Fruit fly (Drosophila melanogaster) whole organism, embryonic: ENCODE data around the gene mRpL4.

Experiments used
- Atf3 ChIP-seq: fragments of 200-800 bp; sonication (Bioruptor generic); optimal IDR thresholded peaks from 3 replicates; lab custom pipeline; 2016; ENCODE audit warnings: missing biosample characterization, missing genetic modification characterization
- BtbVII ChIP-seq: fragments of 200-800 bp; sonication (Bioruptor generic); optimal IDR thresholded peaks from 3 replicates; lab custom pipeline; 2017; ENCODE audit warnings: missing biosample characterization, mild to moderate bottlenecking, missing genetic modification characterization
- CG1024 ChIP-seq: fragments of 200-800 bp; sonication (Bioruptor generic); IDR thresholded peaks from 2 replicates; pipeline ENCODE4 v1.3.6; 2022; ENCODE audit warnings: missing biosample characterization, missing genetic modification characterization
- CG10654 ChIP-seq: fragments of 200-800 bp; sonication (Bioruptor generic); optimal IDR thresholded peaks from 2 replicates; lab custom pipeline; 2016; ENCODE audit warnings: missing biosample characterization, missing genetic modification characterization
- CG11398 ChIP-seq: fragments of 200-800 bp; sonication (Bioruptor generic); optimal IDR thresholded peaks from 2 replicates; lab custom pipeline; 2016; ENCODE audit warnings: missing biosample characterization, missing genetic modification characterization
- CG11560 ChIP-seq: fragments of 200-800 bp; sonication (Bioruptor generic); IDR thresholded peaks from 3 replicates; pipeline ENCODE4 v1.3.6; 2022; ENCODE audit warnings: missing biosample characterization, missing genetic modification characterization
- CG12659 ChIP-seq: fragments of 200-800 bp; sonication (Bioruptor generic); optimal IDR thresholded peaks from 3 replicates; lab custom pipeline; 2017; ENCODE audit warnings: mild to moderate bottlenecking, missing biosample characterization, missing genetic modification reagents, missing genetic modification characterization
- CG13424 ChIP-seq: fragments of 200-800 bp; sonication (Bioruptor generic); optimal IDR thresholded peaks from 2 replicates; lab custom pipeline; 2019; ENCODE audit warnings: missing biosample characterization, mild to moderate bottlenecking, missing genetic modification characterization, moderate library complexity
- CG14441 ChIP-seq: fragments of 200-800 bp; sonication (Bioruptor generic); IDR thresholded peaks from 2 replicates; pipeline ENCODE4 v1.3.6; 2022; ENCODE audit warnings: missing biosample characterization, missing genetic modification characterization
- CG14710 ChIP-seq: fragments of 200-800 bp; sonication (Bioruptor generic); optimal IDR thresholded peaks from 3 replicates; lab custom pipeline; 2019; ENCODE audit warnings: missing biosample characterization, mild to moderate bottlenecking, missing genetic modification characterization, moderate library complexity
- CG15073 ChIP-seq: fragments of 200-800 bp; sonication (Bioruptor generic); optimal IDR thresholded peaks from 2 replicates; lab custom pipeline; 2016; ENCODE audit warnings: missing biosample characterization, missing genetic modification characterization
- CG15479 ChIP-seq: fragments of 200-800 bp; sonication (Bioruptor generic); optimal IDR thresholded peaks from 3 replicates; lab custom pipeline; 2019; ENCODE audit warnings: missing biosample characterization, mild to moderate bottlenecking, missing genetic modification characterization, moderate library complexity
- CG18476 ChIP-seq: fragments of 200-800 bp; sonication (Bioruptor generic); optimal IDR thresholded peaks from 2 replicates; lab custom pipeline; 2016; ENCODE audit warnings: missing biosample characterization, mild to moderate bottlenecking, missing genetic modification characterization
- CG3065 ChIP-seq: fragments of 200-800 bp; sonication (Bioruptor generic); optimal IDR thresholded peaks from 2 replicates; lab custom pipeline; 2016; ENCODE audit warnings: missing biosample characterization, missing genetic modification characterization
- CG31365 ChIP-seq: fragments of 200-800 bp; sonication (Bioruptor generic); optimal IDR thresholded peaks from 2 replicates; lab custom pipeline; 2018; ENCODE audit warnings: missing biosample characterization, mild to moderate bottlenecking, missing genetic modification characterization
- CG32532 ChIP-seq: fragments of 200-800 bp; sonication (Bioruptor generic); IDR thresholded peaks from 2 replicates; pipeline ENCODE4 v1.3.6; 2022; ENCODE audit warnings: missing biosample characterization, missing genetic modification characterization
- CG4282 ChIP-seq: fragments of 200-800 bp; sonication (Bioruptor generic); optimal IDR thresholded peaks from 2 replicates; lab custom pipeline; 2016; ENCODE audit warnings: missing biosample characterization, missing genetic modification characterization
- CG5180 ChIP-seq: fragments of 200-800 bp; sonication (Bioruptor generic); optimal IDR thresholded peaks from 3 replicates; lab custom pipeline; 2017; ENCODE audit warnings: missing biosample characterization, missing genetic modification characterization, mild to moderate bottlenecking, moderate library complexity, missing genetic modification reagents
- CG5245 ChIP-seq: fragments of 200-800 bp; sonication (Bioruptor generic); optimal IDR thresholded peaks from 3 replicates; lab custom pipeline; 2016; ENCODE audit warnings: missing biosample characterization, missing genetic modification characterization
- CG6272 ChIP-seq: fragments of 200-800 bp; sonication (Bioruptor generic); IDR thresholded peaks from 2 replicates; pipeline ENCODE4 v1.3.6; 2022; ENCODE audit warnings: missing biosample characterization, missing genetic modification characterization
- CG6791 ChIP-seq: fragments of 200-800 bp; sonication (Bioruptor generic); IDR thresholded peaks from 3 replicates; pipeline ENCODE4 v1.3.6; 2022; ENCODE audit warnings: missing biosample characterization, missing genetic modification characterization; ENCODE audit not compliant: partially characterized antibody
- CG8359 ChIP-seq: fragments of 200-800 bp; sonication (Bioruptor generic); optimal IDR thresholded peaks from 2 replicates; lab custom pipeline; 2017; ENCODE audit warnings: missing biosample characterization, mild to moderate bottlenecking, missing genetic modification characterization, borderline replicate concordance
- CG9727 ChIP-seq: fragments of 200-800 bp; sonication (Bioruptor generic); optimal IDR thresholded peaks from 3 replicates; lab custom pipeline; 2017; ENCODE audit warnings: missing biosample characterization, mild to moderate bottlenecking, missing genetic modification characterization
- CkIIα-i1 ChIP-seq: fragments of 200-800 bp; sonication (Bioruptor generic); IDR thresholded peaks from 2 replicates; pipeline ENCODE4 v1.3.6; 2022; ENCODE audit warnings: missing biosample characterization, missing genetic modification characterization
- CoRest ChIP-seq: fragments of 200-800 bp; sonication (Bioruptor generic); optimal IDR thresholded peaks from 3 replicates; lab custom pipeline; 2018; ENCODE audit warnings: missing biosample characterization, mild to moderate bottlenecking, missing genetic modification characterization, moderate library complexity
- Dll ChIP-seq: fragments of 200-800 bp; sonication (Bioruptor generic); IDR thresholded peaks from 4 replicates; pipeline ENCODE4 v1.3.6; 2022; ENCODE audit warnings: missing biosample characterization, missing genetic modification characterization; ENCODE audit not compliant: partially characterized antibody
- Ets65A ChIP-seq: fragments of 200-800 bp; sonication (Bioruptor generic); peaks from one replicate; lab custom pipeline; 2016; ENCODE audit warnings: missing biosample characterization, missing genetic modification characterization
- Hey ChIP-seq: fragments of 200-800 bp; sonication (Bioruptor generic); optimal IDR thresholded peaks from 3 replicates; lab custom pipeline; 2018; ENCODE audit warnings: missing biosample characterization, mild to moderate bottlenecking, missing genetic modification characterization
- NFAT ChIP-seq: fragments of 200-800 bp; sonication (Bioruptor generic); IDR thresholded peaks from 2 replicates; pipeline ENCODE4 v1.3.6; 2022; ENCODE audit warnings: missing biosample characterization, missing genetic modification characterization
- PHDP ChIP-seq: fragments of 200-800 bp; sonication (Bioruptor generic); optimal IDR thresholded peaks from 3 replicates; lab custom pipeline; 2018; ENCODE audit warnings: missing biosample characterization, mild to moderate bottlenecking, missing genetic modification characterization, moderate library complexity
- Sin3A ChIP-seq: fragments of >200 bp; optimal IDR thresholded peaks from 2 replicates; lab custom pipeline; 2018
- Spps ChIP-seq: fragments of 200-800 bp; sonication (Bioruptor generic); optimal IDR thresholded peaks from 2 replicates; lab custom pipeline; 2018; ENCODE audit warnings: missing biosample characterization, mild to moderate bottlenecking, missing genetic modification characterization
- Stat92E ChIP-seq, 3 experiments: fragments of >200 bp in 2 of 3; fragments of 200-800 bp in 1 of 3; sonication (Bioruptor generic) in 1 of 3; optimal IDR thresholded peaks; 2 replicates each; lab custom pipeline; 2017 to 2019; ENCODE audit warnings: missing biosample characterization in 3 of 3, missing genetic modification characterization in 3 of 3, mild to moderate bottlenecking in 1 of 3, moderate library complexity in 1 of 3
- Tbp ChIP-seq: fragments of >200 bp; optimal IDR thresholded peaks from 2 replicates; lab custom pipeline; 2018; ENCODE audit warnings: missing biosample characterization, missing genetic modification characterization
- ato ChIP-seq: fragments of 200-800 bp; sonication (Bioruptor generic); IDR thresholded peaks from 2 replicates; pipeline ENCODE4 v1.3.6; 2022; ENCODE audit warnings: missing biosample characterization, missing genetic modification characterization; ENCODE audit not compliant: partially characterized antibody
- cas ChIP-seq: fragments of 200-800 bp; sonication (Bioruptor generic); IDR thresholded peaks from 2 replicates; pipeline ENCODE4 v1.3.6; 2022; ENCODE audit warnings: missing biosample characterization, missing genetic modification characterization
- dimm ChIP-seq: fragments of 200-800 bp; sonication (Bioruptor generic); IDR thresholded peaks from 2 replicates; pipeline ENCODE4 v1.3.6; 2022; ENCODE audit warnings: missing biosample characterization, missing genetic modification characterization
- en ChIP-seq: fragments of 200-800 bp; sonication (Bioruptor generic); optimal IDR thresholded peaks from 2 replicates; lab custom pipeline; 2016; ENCODE audit warnings: missing biosample characterization, missing genetic modification characterization
- eve ChIP-seq, 2 experiments: fragments of >200 bp; optimal IDR thresholded peaks; 2 replicates each; lab custom pipeline; 2017; ENCODE audit warnings: missing biosample characterization in 2 of 2, missing genetic modification characterization in 2 of 2
- gsb ChIP-seq: fragments of 200-800 bp; sonication (Bioruptor generic); IDR thresholded peaks from 2 replicates; pipeline ENCODE4 v1.3.6; 2022; ENCODE audit warnings: missing biosample characterization, missing genetic modification characterization
- gsb-n ChIP-seq: fragments of 200-800 bp; sonication (Bioruptor generic); optimal IDR thresholded peaks from 3 replicates; lab custom pipeline; 2018; ENCODE audit warnings: missing biosample characterization, mild to moderate bottlenecking, missing genetic modification characterization
- her ChIP-seq: fragments of 200-800 bp; sonication (Bioruptor generic); optimal IDR thresholded peaks from 2 replicates; lab custom pipeline; 2016; ENCODE audit warnings: missing biosample characterization, missing genetic modification characterization
- jing ChIP-seq: fragments of 200-800 bp; sonication (Bioruptor generic); optimal IDR thresholded peaks from 2 replicates; lab custom pipeline; 2018; ENCODE audit warnings: missing biosample characterization, mild to moderate bottlenecking, missing genetic modification characterization
- pnt ChIP-seq: fragments of 200-800 bp; sonication (Bioruptor generic); optimal IDR thresholded peaks from 3 replicates; lab custom pipeline; 2016; ENCODE audit warnings: missing biosample characterization, missing genetic modification characterization
- pros ChIP-seq: fragments of 200-800 bp; sonication (Bioruptor generic); optimal IDR thresholded peaks from 3 replicates; lab custom pipeline; 2019; ENCODE audit warnings: missing biosample characterization, mild to moderate bottlenecking, missing genetic modification characterization, moderate library complexity
- psq ChIP-seq: fragments of 200-800 bp; sonication (Bioruptor generic); optimal IDR thresholded peaks from 2 replicates; lab custom pipeline; 2017; ENCODE audit warnings: missing biosample characterization, missing genetic modification characterization
- sima ChIP-seq: fragments of 200-800 bp; sonication (Bioruptor generic); optimal IDR thresholded peaks from 2 replicates; lab custom pipeline; 2016; ENCODE audit warnings: missing biosample characterization, missing genetic modification characterization
- sna ChIP-seq: fragments of 200-800 bp; sonication (Bioruptor generic); IDR thresholded peaks from 2 replicates; pipeline ENCODE4 v1.3.6; 2022; ENCODE audit warnings: missing biosample characterization, missing genetic modification characterization; ENCODE audit not compliant: partially characterized antibody
- sug ChIP-seq: fragments of 200-800 bp; optimal IDR thresholded peaks from 2 replicates; lab custom pipeline; 2019; ENCODE audit warnings: missing biosample characterization, mild to moderate bottlenecking, missing genetic modification characterization, moderate library complexity

The mRpL4 gene

dm6 chr2L:16325515-16326257 is 3.2 kb downstream of the mRpL4 start, which contains the start of gene cact (continued):
- TF ChIP-seq CG9727 (peak; percentile 95), her (GFP tag; lab: Kevin White, UChicago) (peak; percentile 90), cas (GFP tag; lab: Robert Waterston, UW) (peak; percentile 45; the same call in 1 of the 2 replicates), eve (GFP tag; optimal IDR thresholded peaks at IDR 0.05; lab: Kevin White, UChicago) (peak in 1 of 2 experiments; percentile 90), CG14710 (tag; lab: Kevin White, UChicago) (peak; percentile 96), psq (peak; percentile 72), CoRest (tag; lab: Kevin White, UChicago) (peak; percentile 92), BtbVII (GFP tag; lab: Kevin White, UChicago) (peak; percentile 88), Hey (tag; lab: Kevin White, UChicago) (peak; percentile 58), Atf3 (GFP tag; lab: Kevin White, UChicago) (peak; percentile 91), CG6272 (GFP tag; lab: Robert Waterston, UW) (peak; percentile 88), PHDP (tag; lab: Kevin White, UChicago) (peak; percentile 95), jing (peak; percentile 75), CG31365 (tag; lab: Kevin White, UChicago) (peak; percentile 16), Tbp (no peak), pros (GFP tag; lab: Kevin White, UChicago) (peak; percentile 8), Spps (tag; lab: Kevin White, UChicago) (peak; percentile 92), en (GFP tag; lab: Kevin White, UChicago) (peak; percentile 88), NFAT (peak; percentile 87), CG4282 (GFP tag; lab: Kevin White, UChicago) (peak; percentile 79), CG11398 (peak; percentile 91), dimm (GFP tag; lab: Robert Waterston, UW) (no peak), CG14441 (GFP tag; lab: Robert Waterston, UW) (peak; percentile 86), CG1024 (GFP tag; lab: Robert Waterston, UW) (peak; percentile 85), CG13424 (tag; lab: Kevin White, UChicago) (peak; percentile 92), CG11560 (peak; percentile 70; the same call in 2 of the 3 replicates), sna (peak; percentile 73; the same call in 1 of the 2 replicates), Ets65A (GFP tag; lab: Kevin White, UChicago) (peak; percentile 99), CG15073 (GFP tag; lab: Kevin White, UChicago) (peak; percentile 63), Sin3A (lab: Kevin White, UChicago) (peak; percentile 45), CG5180 (GFP tag; lab: Kevin White, UChicago) (peak; percentile 57), CG6791 (0 out of 3 replicates have a peak, but pooled peaks have one; percentile 12), CG12659 (GFP tag; lab: Kevin White, UChicago) (peak; percentile 95), Dll (GFP tag; lab: Robert Waterston, UW) (peak; percentile 66), gsb (GFP tag; lab: Robert Waterston, UW) (peak; percentile 53; the same call in 1 of the 2 replicates), sima (GFP tag; lab: Kevin White, UChicago) (peak; percentile 70), CG8359 (GFP tag; lab: Kevin White, UChicago) (peak; percentile 60), Stat92E (GFP tag; optimal IDR thresholded peaks at IDR 0.05; lab: Kevin White, UChicago) (peak in 1 of 3 experiments; percentile 75), CG10654 (GFP tag; lab: Kevin White, UChicago) (peak; percentile 86), sug (tag; lab: Kevin White, UChicago) (peak; percentile 88), CG3065 (GFP tag; lab: Kevin White, UChicago) (peak; percentile 83), gsb-n (tag; lab: Kevin White, UChicago) (peak; percentile 92), CkIIα-i1 (peak; percentile 38; the same call in 1 of the 2 replicates), pnt (GFP tag; lab: Kevin White, UChicago) (peak; percentile 93), ato (GFP tag; lab: Robert Waterston, UW) (no peak), CG15479 (GFP tag; lab: Kevin White, UChicago) (no peak), CG18476 (GFP tag; lab: Kevin White, UChicago) (peak; percentile 88), CG32532 (peak; percentile 94), CG5245 (GFP tag; lab: Kevin White, UChicago) (peak; percentile 82)
